Fruit fly (Drosophila melanogaster): ENCODE results near the gene Rpt4R.

Rpt4R gene

dm6 chr3L:11949539-11949938, 7.8 kb downstream of the Rpt4R start, which contains the start of gene CG17826:
Gene CG17826 (plus strand): TSS chr3L:11949839.
- TF ChIP-seq pan (optimal IDR thresholded peaks at IDR 0.05): no peak
- no peak for TF ChIP-seq CG8478 (optimal IDR thresholded peaks at IDR 0.05)
- TF ChIP-seq psq (optimal IDR thresholded peaks at IDR 0.05): no peak
- TF ChIP-seq EcR (GFP tag; optimal IDR thresholded peaks at IDR 0.05): no peak
- TF ChIP-seq usp (GFP tag; optimal IDR thresholded peaks at IDR 0.05): no peak
- no peak for TF ChIP-seq Dll (optimal IDR thresholded peaks at IDR 0.05)

- TF ChIP-seq Dll (optimal IDR thresholded peaks at IDR 0.05) (no peak), pan (optimal IDR thresholded peaks at IDR 0.05) (no peak), EcR (GFP tag; optimal IDR thresholded peaks at IDR 0.05) (no peak), CG8478 (optimal IDR thresholded peaks at IDR 0.05) (no peak)
Measured at dm6 chr3L:11953217-11953616, 11.5 kb downstream of the Rpt4R start, which contains the start of gene obst-G. Gene obst-G (minus strand): TSS chr3L:11953317.

- TF ChIP-seq EcR (GFP tag; optimal IDR thresholded peaks at IDR 0.05): no peak
- TF ChIP-seq CG8478 (optimal IDR thresholded peaks at IDR 0.05): no peak
- TF ChIP-seq psq (optimal IDR thresholded peaks at IDR 0.05): no peak
- TF ChIP-seq usp (GFP tag; optimal IDR thresholded peaks at IDR 0.05): no peak
- no peak for TF ChIP-seq Dll (optimal IDR thresholded peaks at IDR 0.05)
- no peak for TF ChIP-seq pan (optimal IDR thresholded peaks at IDR 0.05)
Measured at dm6 chr3L:11953783-11954182, 12.1 kb downstream of the Rpt4R start, which contains the start of gene CG7248. Gene CG7248 (plus strand): TSS chr3L:11954083.

- TF ChIP-seq usp (GFP tag; optimal IDR thresholded peaks at IDR 0.05): no peak
- TF ChIP-seq psq (optimal IDR thresholded peaks at IDR 0.05): no peak
- no peak for TF ChIP-seq pan (optimal IDR thresholded peaks at IDR 0.05)
- TF ChIP-seq Dll (optimal IDR thresholded peaks at IDR 0.05): no peak
- TF ChIP-seq EcR (GFP tag; optimal IDR thresholded peaks at IDR 0.05): no peak
- TF ChIP-seq CG8478 (optimal IDR thresholded peaks at IDR 0.05): no peak
Measured at dm6 chr3L:11957669-11958333, 16.1 kb downstream of the Rpt4R start, which contains the start of the genes CG11570 and CG43294. Gene CG11570 (minus strand): TSS chr3L:11957769. Gene CG43294 (plus strand): TSS chr3L:11958283.

- no peak for TF ChIP-seq usp (GFP tag; optimal IDR thresholded peaks at IDR 0.05)
- TF ChIP-seq EcR (GFP tag; optimal IDR thresholded peaks at IDR 0.05): no peak
- no peak for TF ChIP-seq CG8478 (optimal IDR thresholded peaks at IDR 0.05)
- TF ChIP-seq Dll (optimal IDR thresholded peaks at IDR 0.05): no peak
- TF ChIP-seq pan (optimal IDR thresholded peaks at IDR 0.05): no peak
- no peak for TF ChIP-seq psq (optimal IDR thresholded peaks at IDR 0.05)
Measured at dm6 chr3L:11966104-11966503, 24.4 kb downstream of the Rpt4R start, which contains the start of gene prc. Gene prc (minus strand): TSS chr3L:11966131.

- TF ChIP-seq psq (optimal IDR thresholded peaks at IDR 0.05): no peak
- TF ChIP-seq EcR (GFP tag; optimal IDR thresholded peaks at IDR 0.05): no peak
- TF ChIP-seq usp (GFP tag; optimal IDR thresholded peaks at IDR 0.05): no peak
- TF ChIP-seq pan (optimal IDR thresholded peaks at IDR 0.05): no peak
- TF ChIP-seq CG8478 (optimal IDR thresholded peaks at IDR 0.05): no peak
- TF ChIP-seq Dll (optimal IDR thresholded peaks at IDR 0.05): no peak
Measured at dm6 chr3L:11972879-11973278, 31.2 kb downstream of the Rpt4R start, which contains the start of gene Muc68E. Gene Muc68E (minus strand): TSS chr3L:11972979.

- TF ChIP-seq usp (GFP tag; optimal IDR thresholded peaks at IDR 0.05) (no peak), CG8478 (optimal IDR thresholded peaks at IDR 0.05) (no peak)
Measured at dm6 chr3L:11973690-11974089, 32.0 kb downstream of the Rpt4R start, which contains the start of gene CG42397. Gene CG42397 (minus strand): TSS chr3L:11973790.

- TF ChIP-seq psq (optimal IDR thresholded peaks at IDR 0.05) (no peak), EcR (GFP tag; optimal IDR thresholded peaks at IDR 0.05) (no peak), Dll (optimal IDR thresholded peaks at IDR 0.05) (no peak), usp (GFP tag; optimal IDR thresholded peaks at IDR 0.05) (no peak), pan (optimal IDR thresholded peaks at IDR 0.05) (no peak), CG8478 (optimal IDR thresholded peaks at IDR 0.05) (no peak)
Measured at dm6 chr3L:11974605-11975004, 32.9 kb downstream of the Rpt4R start, which contains the start of gene CG14125. Gene CG14125 (plus strand): TSS chr3L:11974905.

dm6 chr3L:11975811-11976210, 34.1 kb downstream of the Rpt4R start, which contains the start of gene CG43896:
Gene CG43896 (plus strand): TSS chr3L:11976111.
- TF ChIP-seq usp (GFP tag; optimal IDR thresholded peaks at IDR 0.05): no peak
- no peak for TF ChIP-seq CG8478 (optimal IDR thresholded peaks at IDR 0.05)
- TF ChIP-seq EcR (GFP tag; optimal IDR thresholded peaks at IDR 0.05): no peak
- no peak for TF ChIP-seq pan (optimal IDR thresholded peaks at IDR 0.05)
- no peak for TF ChIP-seq Dll (optimal IDR thresholded peaks at IDR 0.05)
- no peak for TF ChIP-seq psq (optimal IDR thresholded peaks at IDR 0.05)

- TF ChIP-seq Dll (optimal IDR thresholded peaks at IDR 0.05) (no peak), EcR (GFP tag; optimal IDR thresholded peaks at IDR 0.05) (no peak), CG8478 (optimal IDR thresholded peaks at IDR 0.05) (no peak), usp (GFP tag; optimal IDR thresholded peaks at IDR 0.05) (no peak), psq (optimal IDR thresholded peaks at IDR 0.05) (no peak), pan (optimal IDR thresholded peaks at IDR 0.05) (no peak)
Measured at dm6 chr3L:11984606-11985005, 42.9 kb downstream of the Rpt4R start, which contains the start of gene CG6938. Gene CG6938 (plus strand): TSS chr3L:11984906.

dm6 chr3L:11990436-11990835, 48.7 kb downstream of the Rpt4R start, which contains the start of gene CG6931:
Gene CG6931 (plus strand): TSS chr3L:11990736.
- TF ChIP-seq EcR (GFP tag; optimal IDR thresholded peaks at IDR 0.05): no peak
- TF ChIP-seq usp (GFP tag; optimal IDR thresholded peaks at IDR 0.05): no peak
- TF ChIP-seq psq (optimal IDR thresholded peaks at IDR 0.05): no peak
- TF ChIP-seq CG8478 (optimal IDR thresholded peaks at IDR 0.05): no peak
- TF ChIP-seq Dll (optimal IDR thresholded peaks at IDR 0.05): no peak
- TF ChIP-seq pan (optimal IDR thresholded peaks at IDR 0.05): no peak

- no peak for TF ChIP-seq EcR (GFP tag; optimal IDR thresholded peaks at IDR 0.05)
Measured at dm6 chr3L:11992960-11993359, 51.2 kb downstream of the Rpt4R start, which contains the start of gene viaf. Gene viaf (minus strand): TSS chr3L:11993179.
